Worm (Caenorhabditis elegans) whole organism, late embryonic: ENCODE results near the gene vab-8.
A peak's percentile ranks its signal among the peaks of the same experiment; 100 is the strongest.

Source experiments
- C08G9.2 ChIP-seq: sonication (generic microtip); optimal IDR thresholded peaks from 2 replicates; lab custom pipeline; 2016; ENCODE audit warnings: mild to moderate bottlenecking, missing genetic modification characterization, moderate library complexity, missing compliant biosample characterization
- C38D4.7 ChIP-seq: fragments of 200-800 bp; sonication (Bioruptor generic); optimal IDR thresholded peaks from 2 replicates; lab custom pipeline; 2018; ENCODE audit warnings: mild to moderate bottlenecking, missing genetic modification characterization, moderate library complexity, missing compliant biosample characterization
- T23F11.4 ChIP-seq: fragments of 200-800 bp; sonication (Bioruptor generic); optimal IDR thresholded peaks from 2 replicates; lab custom pipeline; 2018; ENCODE audit warnings: mild to moderate bottlenecking, missing genetic modification characterization, missing compliant biosample characterization
- ama-1 ChIP-seq: fragments of 150-350 bp; optimal IDR thresholded peaks from 2 replicates; lab custom pipeline; 2014
- ceh-18 ChIP-seq: sonication (generic microtip); optimal IDR thresholded peaks from 2 replicates; lab custom pipeline; 2016; ENCODE audit warnings: missing genetic modification characterization, missing compliant biosample characterization
- ceh-19 ChIP-seq: fragments of 200-800 bp; sonication (Bioruptor generic); optimal IDR thresholded peaks from 2 replicates; lab custom pipeline; 2018; ENCODE audit warnings: mild to moderate bottlenecking, missing genetic modification characterization, missing compliant biosample characterization
- ceh-2 ChIP-seq: sonication (generic microtip); optimal IDR thresholded peaks from 2 replicates; lab custom pipeline; 2016; ENCODE audit warnings: missing genotype, missing genetic modification characterization, missing compliant biosample characterization
- ceh-31 ChIP-seq: sonication (generic microtip); optimal IDR thresholded peaks from 2 replicates; lab custom pipeline; 2016; ENCODE audit warnings: missing genetic modification characterization, missing compliant biosample characterization
- ceh-45 ChIP-seq: fragments of 200-800 bp; sonication (Bioruptor generic); IDR thresholded peaks from 2 replicates; pipeline ENCODE4 v1.3.6; 2022; ENCODE audit warnings: missing genetic modification reagents, missing genetic modification characterization, missing compliant biosample characterization
- ceh-48 ChIP-seq: sonication (generic microtip); optimal IDR thresholded peaks from 2 replicates; lab custom pipeline; 2016; ENCODE audit warnings: missing genetic modification characterization, inconsistent platforms, missing compliant biosample characterization
- ceh-9 ChIP-seq: sonication (generic microtip); optimal IDR thresholded peaks from 2 replicates; lab custom pipeline; 2016; ENCODE audit warnings: mild to moderate bottlenecking, missing genetic modification characterization, inconsistent platforms, missing compliant biosample characterization
- dmd-4 ChIP-seq: sonication (generic microtip); optimal IDR thresholded peaks from 2 replicates; lab custom pipeline; 2016; ENCODE audit warnings: borderline replicate concordance, missing genetic modification characterization, missing compliant biosample characterization
- dve-1 ChIP-seq: sonication (generic microtip); optimal IDR thresholded peaks from 2 replicates; lab custom pipeline; 2017; ENCODE audit warnings: antibody characterized with exemption, mild to moderate bottlenecking, missing genetic modification characterization, missing compliant biosample characterization
- elt-4 ChIP-seq: sonication (generic microtip); optimal IDR thresholded peaks from 2 replicates; lab custom pipeline; 2016; ENCODE audit warnings: missing genetic modification characterization, missing compliant biosample characterization
- ets-4 ChIP-seq: sonication (generic microtip); optimal IDR thresholded peaks from 2 replicates; lab custom pipeline; 2016; ENCODE audit warnings: missing genetic modification characterization, missing compliant biosample characterization
- eyg-1 ChIP-seq: sonication (generic microtip); optimal IDR thresholded peaks from 2 replicates; lab custom pipeline; 2016; ENCODE audit warnings: missing genotype, missing genetic modification characterization, missing compliant biosample characterization
- fkh-10 ChIP-seq: fragments of 150-350 bp; optimal IDR thresholded peaks from 2 replicates; lab custom pipeline; 2014; ENCODE audit warnings: missing biosample characterization, missing genetic modification reagents, missing genetic modification characterization
- fkh-6 ChIP-seq: sonication (generic microtip); optimal IDR thresholded peaks from 2 replicates; lab custom pipeline; 2016; ENCODE audit warnings: missing genetic modification characterization, missing compliant biosample characterization
- hlh-6 ChIP-seq: sonication (generic microtip); optimal IDR thresholded peaks from 2 replicates; lab custom pipeline; 2016; ENCODE audit warnings: missing genotype, missing genetic modification characterization, missing compliant biosample characterization
- hlh-8 ChIP-seq: sonication (generic microtip); optimal IDR thresholded peaks from 2 replicates; lab custom pipeline; 2016; ENCODE audit warnings: missing genotype, missing genetic modification characterization, missing compliant biosample characterization
- lim-6 ChIP-seq: sonication (generic microtip); optimal IDR thresholded peaks from 2 replicates; lab custom pipeline; 2016; ENCODE audit warnings: missing genetic modification characterization, missing compliant biosample characterization
- lin-11 ChIP-seq: fragments of 200-800 bp; sonication (Bioruptor generic); optimal IDR thresholded peaks from 2 replicates; lab custom pipeline; 2018; ENCODE audit warnings: mild to moderate bottlenecking, missing genetic modification characterization, missing compliant biosample characterization
- madf-2 ChIP-seq: sonication (generic microtip); optimal IDR thresholded peaks from 2 replicates; lab custom pipeline; 2017; ENCODE audit warnings: missing genetic modification characterization, missing compliant biosample characterization
- mec-3 ChIP-seq: sonication (generic microtip); optimal IDR thresholded peaks from 2 replicates; lab custom pipeline; 2016; ENCODE audit warnings: borderline replicate concordance, missing genetic modification characterization, missing compliant biosample characterization
- nfya-1 ChIP-seq: sonication (generic microtip); optimal IDR thresholded peaks from 2 replicates; lab custom pipeline; 2017; ENCODE audit warnings: missing genetic modification characterization, mild to moderate bottlenecking, missing compliant biosample characterization, antibody characterized with exemption, moderate library complexity
- odd-2 ChIP-seq: sonication (generic microtip); optimal IDR thresholded peaks from 2 replicates; lab custom pipeline; 2017; ENCODE audit warnings: antibody characterized with exemption, mild to moderate bottlenecking, missing genetic modification characterization, missing compliant biosample characterization
- pqm-1 ChIP-seq: sonication (generic microtip); optimal IDR thresholded peaks from 2 replicates; lab custom pipeline; 2016; ENCODE audit warnings: missing genetic modification characterization, missing compliant biosample characterization
- pros-1 ChIP-seq: fragments of 150-350 bp; optimal IDR thresholded peaks from 2 replicates; lab custom pipeline; 2014; ENCODE audit warnings: missing biosample characterization, missing genetic modification reagents, missing genetic modification characterization
- rnt-1 ChIP-seq: sonication (generic microtip); optimal IDR thresholded peaks from 2 replicates; lab custom pipeline; 2016; ENCODE audit warnings: missing genetic modification characterization, missing compliant biosample characterization
- sox-2 ChIP-seq: fragments of 200-800 bp; sonication (Bioruptor generic); IDR thresholded peaks from 2 replicates; pipeline ENCODE4 v1.3.6; 2022; ENCODE audit warnings: missing genetic modification reagents, missing genetic modification characterization, missing compliant biosample characterization
- sox-4 ChIP-seq: sonication (generic microtip); optimal IDR thresholded peaks from 2 replicates; lab custom pipeline; 2017; ENCODE audit warnings: mild to moderate bottlenecking, missing genetic modification characterization, inconsistent platforms, missing compliant biosample characterization
- syd-9 ChIP-seq: sonication (generic microtip); optimal IDR thresholded peaks from 2 replicates; lab custom pipeline; 2016; ENCODE audit warnings: mild to moderate bottlenecking, missing genetic modification characterization, moderate library complexity, missing compliant biosample characterization
- tbx-2 ChIP-seq: sonication (generic microtip); optimal IDR thresholded peaks from 2 replicates; lab custom pipeline; 2016; ENCODE audit warnings: missing genetic modification characterization, missing compliant biosample characterization
- unc-55 ChIP-seq: sonication (generic microtip); optimal IDR thresholded peaks from 2 replicates; lab custom pipeline; 2017; ENCODE audit warnings: missing biosample characterization, missing genetic modification reagents, missing genetic modification characterization

vab-8 gene

DNA sequence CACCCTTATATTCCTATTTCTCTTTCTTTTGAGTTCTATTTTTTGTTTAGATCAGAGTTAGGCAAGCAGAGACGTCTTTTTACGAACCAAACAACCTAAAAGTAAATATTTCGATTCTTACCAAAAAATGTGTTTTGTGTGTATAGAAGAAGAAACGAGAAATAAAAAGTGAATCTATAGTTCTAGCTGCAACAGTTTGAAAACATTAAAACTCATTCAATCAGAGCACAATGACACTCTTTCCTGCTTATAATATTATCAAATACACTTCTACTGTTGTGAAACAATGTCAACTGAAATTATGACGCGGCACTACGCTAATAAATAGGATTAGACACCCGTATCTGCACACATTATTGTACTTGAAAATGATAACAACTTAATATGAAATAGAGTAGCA is 17.3 kb upstream of the vab-8 start, which contains the start of gene ZK836.3:
TSS of gene ZK836.3 (minus strand) at position 101 of the 400 bp plus-strand sequence.
- TF ChIP-seq ama-1 (lab: Kevin White, UChicago) = no peak
- TF ChIP-seq hlh-8 (tag; lab: Kevin White, UChicago) = no peak
- no peak for TF ChIP-seq ceh-2 (tag; lab: Kevin White, UChicago)
- no peak for TF ChIP-seq ceh-45 (GFP tag; lab: Robert Waterston, UW)
- TF ChIP-seq sox-4 (tag; lab: Kevin White, UChicago) = no peak
- TF ChIP-seq mec-3 (tag; lab: Kevin White, UChicago) = no peak
- no peak for TF ChIP-seq madf-2 (tag; lab: Kevin White, UChicago)
- TF ChIP-seq T23F11.4 = no peak

- TF ChIP-seq odd-2 (tag; lab: Kevin White, UChicago) = no peak
- TF ChIP-seq unc-55 = no peak
- TF ChIP-seq pqm-1 = no peak
- no peak for TF ChIP-seq ceh-19 (GFP tag; lab: Kevin White, UChicago)
- TF ChIP-seq lin-11 = no peak
- TF ChIP-seq ama-1 (lab: Kevin White, UChicago) = no peak
- TF ChIP-seq ceh-31 (tag; lab: Kevin White, UChicago) = no peak
- TF ChIP-seq ceh-9 = no peak
Measured at ce11 chrV:12196659-12197058, 16.5 kb upstream of the vab-8 start.

ce11 chrV:12197748-12198147 is 15.4 kb upstream of the vab-8 start:
- TF ChIP-seq nfya-1 (tag; lab: Kevin White, UChicago) = no peak
- TF ChIP-seq ceh-48 = no peak
- no peak for TF ChIP-seq mec-3 (tag; lab: Kevin White, UChicago)
- no peak for TF ChIP-seq fkh-6 (tag; lab: Kevin White, UChicago)
- no peak for TF ChIP-seq tbx-2
- TF ChIP-seq elt-4 = peak; percentile 39
- no peak for TF ChIP-seq sox-4 (tag; lab: Kevin White, UChicago)

ce11 chrV:12198545-12198944 is 14.6 kb upstream of the vab-8 start, which contains the start of gene lon-3:
TSS of gene lon-3 (minus strand) at chrV:12198645.
- TF ChIP-seq rnt-1 (peak; percentile 4), unc-55 (no peak)

DNA sequence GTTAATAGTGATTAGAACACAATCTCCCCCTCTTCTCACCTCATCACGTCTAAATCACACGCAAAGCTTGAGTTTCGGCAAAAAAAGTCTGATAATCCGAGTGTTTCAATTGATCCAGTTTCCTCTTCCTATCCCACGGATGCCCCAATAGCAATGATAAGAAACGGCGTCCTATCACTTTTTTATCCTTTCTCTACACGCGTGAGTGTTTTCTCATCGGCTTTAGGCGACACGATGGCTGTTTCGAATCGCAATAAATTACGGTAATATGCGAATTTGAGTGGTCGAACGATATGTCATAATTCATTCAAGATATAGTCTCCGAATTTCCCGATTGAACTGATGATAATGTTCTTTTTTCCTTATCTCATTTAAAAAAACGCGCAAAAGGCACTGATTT is 13.7 kb upstream of the vab-8 start:
- TF ChIP-seq sox-2 (GFP tag; lab: Robert Waterston, UW) (no peak), C38D4.7 (GFP tag; lab: Kevin White, UChicago) (no peak), ceh-9 (no peak), ets-4 (tag; lab: Kevin White, UChicago) (no peak), ceh-2 (tag; lab: Kevin White, UChicago) (no peak), ceh-48 (no peak), pros-1 (no peak), lim-6 (tag; lab: Kevin White, UChicago) (no peak), ama-1 (lab: Kevin White, UChicago) (no peak), fkh-6 (tag; lab: Kevin White, UChicago) (no peak), hlh-6 (tag; lab: Kevin White, UChicago) (no peak), ceh-19 (GFP tag; lab: Kevin White, UChicago) (no peak), eyg-1 (no peak), ceh-31 (tag; lab: Kevin White, UChicago) (no peak), C08G9.2 (no peak), fkh-10 (GFP tag; lab: Kevin White, UChicago) (no peak), ceh-18 (tag; lab: Kevin White, UChicago) (no peak), dve-1 (tag; lab: Kevin White, UChicago) (no peak), syd-9 (tag; lab: Kevin White, UChicago) (no peak), dmd-4 (tag; lab: Kevin White, UChicago) (no peak)
